Worm (Caenorhabditis elegans): ENCODE data around the gene Y46H3C.5.

The Y46H3C.5 gene

ce11 chrV:1651045-1651444 lies 41.2 kb downstream of the Y46H3C.5 start, which contains the start of gene irld-44:
Gene irld-44, plus strand, starts transcription at chrV:1651345.
- no peak for TF ChIP-seq ceh-13 (GFP tag; optimal IDR thresholded peaks at IDR 0.05)
- no peak for TF ChIP-seq pes-1 (GFP tag; IDR thresholded peaks at IDR 0.05)
- TF ChIP-seq sea-1 (GFP tag; conservative IDR thresholded peaks at IDR 0.05) = no peak
- TF ChIP-seq ets-7 (tag; optimal IDR thresholded peaks at IDR 0.05) = no peak
- no peak for TF ChIP-seq ama-1 (optimal IDR thresholded peaks at IDR 0.05)
- no peak for TF ChIP-seq F13C5.2 (tag; optimal IDR thresholded peaks at IDR 0.05)
- no peak for TF ChIP-seq flt-1 (GFP tag; IDR thresholded peaks at IDR 0.05)
- no peak for TF ChIP-seq scrt-1 (GFP tag; IDR thresholded peaks at IDR 0.05)
- no peak for TF ChIP-seq tbx-37 (GFP tag; conservative IDR thresholded peaks at IDR 0.05)
- TF ChIP-seq hmbx-1 (tag; optimal IDR thresholded peaks at IDR 0.05) = no peak

- no peak for TF ChIP-seq aly-1 (tag; optimal IDR thresholded peaks at IDR 0.05)
These were observed 44.3 kb downstream of the Y46H3C.5 start, which contains the start of gene irld-45 for ce11 chrV:1648000-1648399. Gene irld-45, plus strand, starts transcription at chrV:1648300.

ce11 chrV:1643886-1644285 lies 48.4 kb downstream of the Y46H3C.5 start, which contains the start of gene alh-2:
Gene alh-2, plus strand, starts transcription at chrV:1644169.
- TF ChIP-seq tbx-37 (GFP tag; conservative IDR thresholded peaks at IDR 0.05) = no peak
- TF ChIP-seq hmg-4 (GFP tag; optimal IDR thresholded peaks at IDR 0.05) = no peak
- no peak for TF ChIP-seq tbx-11 (GFP tag; IDR thresholded peaks at IDR 0.05)
- TF ChIP-seq tra-4 (tag; optimal IDR thresholded peaks at IDR 0.05) = no peak
- TF ChIP-seq ama-1 (optimal IDR thresholded peaks at IDR 0.05) = no peak
- TF ChIP-seq aly-1 (tag; optimal IDR thresholded peaks at IDR 0.05) = no peak
- TF ChIP-seq pes-1 (GFP tag; IDR thresholded peaks at IDR 0.05) = no peak
- no peak for TF ChIP-seq ets-7 (tag; optimal IDR thresholded peaks at IDR 0.05)
- no peak for TF ChIP-seq B0310.2 (tag; optimal IDR thresholded peaks at IDR 0.05)
- no peak for TF ChIP-seq ceh-13 (GFP tag; optimal IDR thresholded peaks at IDR 0.05)
- TF ChIP-seq hmbx-1 (tag; optimal IDR thresholded peaks at IDR 0.05) = no peak
- TF ChIP-seq scrt-1 (GFP tag; IDR thresholded peaks at IDR 0.05) = no peak
- no peak for TF ChIP-seq F13C5.2 (tag; optimal IDR thresholded peaks at IDR 0.05)
- TF ChIP-seq ceh-36 (tag; optimal IDR thresholded peaks at IDR 0.05) = no peak
- no peak for TF ChIP-seq flt-1 (GFP tag; IDR thresholded peaks at IDR 0.05)
- TF ChIP-seq sea-1 (GFP tag; conservative IDR thresholded peaks at IDR 0.05) = no peak
- TF ChIP-seq hnd-1 (tag; optimal IDR thresholded peaks at IDR 0.05) = no peak

- no peak for TF ChIP-seq hmbx-1 (tag; optimal IDR thresholded peaks at IDR 0.05)
- TF ChIP-seq flt-1 (GFP tag; IDR thresholded peaks at IDR 0.05) = no peak
- no peak for TF ChIP-seq aly-1 (tag; optimal IDR thresholded peaks at IDR 0.05)
- no peak for TF ChIP-seq hmg-4 (GFP tag; optimal IDR thresholded peaks at IDR 0.05)
- TF ChIP-seq pes-1 (GFP tag; IDR thresholded peaks at IDR 0.05) = no peak
- no peak for TF ChIP-seq tbx-11 (GFP tag; IDR thresholded peaks at IDR 0.05)
- TF ChIP-seq B0310.2 (tag; optimal IDR thresholded peaks at IDR 0.05) = no peak
- no peak for TF ChIP-seq tbx-37 (GFP tag; conservative IDR thresholded peaks at IDR 0.05)
- TF ChIP-seq ceh-36 (tag; optimal IDR thresholded peaks at IDR 0.05) = no peak
- no peak for TF ChIP-seq sea-1 (GFP tag; conservative IDR thresholded peaks at IDR 0.05)
- TF ChIP-seq ets-7 (tag; optimal IDR thresholded peaks at IDR 0.05) = no peak
- no peak for TF ChIP-seq ceh-13 (GFP tag; optimal IDR thresholded peaks at IDR 0.05)
- no peak for TF ChIP-seq hnd-1 (tag; optimal IDR thresholded peaks at IDR 0.05)
These were observed 49.5 kb downstream of the Y46H3C.5 start for ce11 chrV:1642768-1643167.

ce11 chrV:1642199-1642598 lies 50.1 kb downstream of the Y46H3C.5 start, which contains the start of gene Y46H3D.1:
Gene Y46H3D.1, plus strand, starts transcription at chrV:1642499.
- TF ChIP-seq scrt-1 (GFP tag; IDR thresholded peaks at IDR 0.05) (no peak), tbx-11 (GFP tag; IDR thresholded peaks at IDR 0.05) (no peak)
